Fruit fly (Drosophila melanogaster): ENCODE results near the gene Sfp93F.
"Not testable (repeated sequence)": the region's sequence is repeated elsewhere in the genome, so short reads cannot be mapped to it uniquely, and the experiment has no call there.

DNA sequence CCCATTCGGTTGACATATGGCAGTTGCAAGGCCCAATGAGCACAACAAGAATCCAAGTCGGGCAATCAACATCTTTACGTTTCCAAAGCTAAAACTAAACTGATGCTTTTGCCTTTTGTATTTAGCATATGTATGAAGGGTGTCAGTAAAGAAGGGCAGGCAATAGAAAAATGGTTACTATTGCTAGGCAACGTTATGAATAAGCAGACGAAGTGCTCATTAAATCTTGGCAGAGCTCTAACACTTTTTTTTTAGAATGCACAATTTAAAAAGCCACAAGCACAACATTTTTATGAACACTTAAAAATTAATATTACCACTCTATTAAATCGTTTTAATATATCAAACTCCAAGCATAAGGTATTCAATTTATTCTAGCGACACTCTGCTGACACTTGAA, at the start of gene Sfp93F:
- not testable (repeated sequence) for TF ChIP-seq Mio (GFP tag; optimal IDR thresholded peaks at IDR 0.05); Dfd (GFP tag; optimal IDR thresholded peaks at IDR 0.05); lola (GFP tag; optimal IDR thresholded peaks at IDR 0.05); Myc (optimal IDR thresholded peaks at IDR 0.05); HLH106 (tag; optimal IDR thresholded peaks at IDR 0.05); Sp1 (GFP tag; optimal IDR thresholded peaks at IDR 0.05); Hr83 (GFP tag; optimal IDR thresholded peaks at IDR 0.05; ENCODE audit: poor library complexity, severe bottlenecking); dsf (GFP tag; optimal IDR thresholded peaks at IDR 0.05; ENCODE audit: borderline replicate concordance); Jra (GFP tag; optimal IDR thresholded peaks at IDR 0.05); h (GFP tag; optimal IDR thresholded peaks at IDR 0.05); pan (optimal IDR thresholded peaks at IDR 0.05); br (GFP tag; optimal IDR thresholded peaks at IDR 0.05); Dif (GFP tag; optimal IDR thresholded peaks at IDR 0.05; ENCODE audit: partially characterized antibody); Vsx2 (GFP tag; optimal IDR thresholded peaks at IDR 0.05; ENCODE audit: partially characterized antibody)

Measured in whole organism, wandering third instar larva.